Worm (Caenorhabditis elegans) whole organism, L2 larva: ENCODE measurements around the gene F10E9.2.

Experiments used
- C34F6.9 ChIP-seq: fragments of 150-350 bp; optimal IDR thresholded peaks from 2 replicates; lab custom pipeline; 2014; ENCODE audit warnings: missing biosample characterization, missing genetic modification characterization
- alr-1 ChIP-seq: fragments of 150-350 bp; optimal IDR thresholded peaks from 2 replicates; lab custom pipeline; 2014; ENCODE audit warnings: missing biosample characterization, missing genetic modification characterization
- aly-2 ChIP-seq: fragments of 150-350 bp; optimal IDR thresholded peaks from 2 replicates; lab custom pipeline; 2014; ENCODE audit warnings: missing biosample characterization, missing genetic modification characterization
- lin-39 ChIP-seq: fragments of 150-350 bp; optimal IDR thresholded peaks from 2 replicates; lab custom pipeline; 2014; ENCODE audit warnings: missing biosample characterization, missing genetic modification reagents, missing genetic modification characterization
- nhr-11 ChIP-seq: fragments of 150-350 bp; optimal IDR thresholded peaks from 2 replicates; lab custom pipeline; 2014; ENCODE audit warnings: missing biosample characterization, missing genetic modification characterization
- sem-4 ChIP-seq: fragments of 150-350 bp; optimal IDR thresholded peaks from 2 replicates; lab custom pipeline; 2014; ENCODE audit warnings: missing biosample characterization, missing genetic modification reagents, missing genetic modification characterization
- sma-3 ChIP-seq: sonication (generic microtip); optimal IDR thresholded peaks from 2 replicates; lab custom pipeline; 2016; ENCODE audit warnings: missing genetic modification reagents, missing genetic modification characterization, missing compliant biosample characterization
- unc-55 ChIP-seq: fragments of 150-350 bp; sonication (generic microtip); optimal IDR thresholded peaks from 3 replicates; lab custom pipeline; 2014; ENCODE audit warnings: missing biosample characterization, missing genetic modification reagents, missing genetic modification characterization
- ztf-11 ChIP-seq: sonication (generic microtip); optimal IDR thresholded peaks from 2 replicates; lab custom pipeline; 2017; ENCODE audit warnings: missing biosample characterization, missing genetic modification characterization
- ztf-4 ChIP-seq: fragments of 150-350 bp; optimal IDR thresholded peaks from 2 replicates; lab custom pipeline; 2014; ENCODE audit warnings: missing biosample characterization, missing genetic modification characterization

DNA sequence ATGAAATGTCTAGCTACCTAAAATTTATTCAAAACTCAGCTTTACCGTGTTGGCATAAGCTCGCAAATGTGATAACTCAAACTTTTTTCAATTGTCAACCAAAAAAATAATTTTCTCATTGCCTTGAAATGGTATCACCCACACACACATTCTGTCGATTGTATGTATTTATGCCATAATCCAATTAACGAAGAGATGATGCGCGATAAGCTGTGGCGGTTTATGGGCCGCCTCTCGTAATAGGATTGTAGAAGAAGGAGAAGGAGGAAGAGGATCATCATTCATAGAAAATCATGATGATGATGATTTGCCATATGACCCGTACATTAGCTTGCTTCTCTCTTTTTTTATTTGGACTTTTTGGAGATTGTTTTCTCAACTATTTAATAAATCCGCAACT, 23.3 kb upstream of the F10E9.2 start:
- no peak for TF ChIP-seq ztf-11 (tag; lab: Kevin White, UChicago)
- TF ChIP-seq lin-39, result no peak
- TF ChIP-seq unc-55 (GFP tag; lab: Kevin White, UChicago), result no peak
- TF ChIP-seq ztf-4 (tag; lab: Kevin White, UChicago), result no peak
- TF ChIP-seq alr-1 (tag; lab: Kevin White, UChicago), result no peak
- no peak for TF ChIP-seq aly-2
- no peak for TF ChIP-seq C34F6.9 (tag; lab: Kevin White, UChicago)
- TF ChIP-seq nhr-11, result no peak
- TF ChIP-seq sem-4 (tag; lab: Kevin White, UChicago), result no peak
- no peak for TF ChIP-seq sma-3
